Fruit fly (Drosophila melanogaster) whole organism, embryonic: ENCODE results near the gene CHKov1.

ENCODE experiments used
- CG6254 ChIP-seq: fragments of 200-800 bp; sonication (Bioruptor generic); optimal IDR thresholded peaks from 3 replicates; lab custom pipeline; 2017; ENCODE audit warnings: mild to moderate bottlenecking, missing biosample characterization, missing genetic modification reagents, missing genetic modification characterization
- CG9876 ChIP-seq: fragments of 200-800 bp; sonication (Bioruptor generic); optimal IDR thresholded peaks from 2 replicates; lab custom pipeline; 2016; ENCODE audit warnings: missing biosample characterization, missing genetic modification characterization

- TF ChIP-seq CG9876 (GFP tag; lab: Kevin White, UChicago) (no peak), CG6254 (GFP tag; lab: Kevin White, UChicago) (no peak)
Measured at dm6 chr3R:25275276-25275675, 53.8 kb downstream of the CHKov1 start.
